Worm (Caenorhabditis elegans) whole organism, L3 larva: ENCODE results near the gene C44H4.6.

Source experiments
- ceh-82 ChIP-seq: fragments of 150-350 bp; optimal IDR thresholded peaks from 2 replicates; lab custom pipeline; 2014; ENCODE audit warnings: missing biosample characterization, missing genetic modification characterization
- fkh-2 ChIP-seq: fragments of 150-350 bp; optimal IDR thresholded peaks from 2 replicates; lab custom pipeline; 2014; ENCODE audit warnings: missing biosample characterization, missing genetic modification reagents, missing genetic modification characterization
- fos-1 ChIP-seq: fragments of 150-350 bp; optimal IDR thresholded peaks from 2 replicates; lab custom pipeline; 2014; ENCODE audit warnings: missing biosample characterization, missing genetic modification characterization
- mdl-1 ChIP-seq: fragments of 150-350 bp; optimal IDR thresholded peaks from 2 replicates; lab custom pipeline; 2014; ENCODE audit warnings: missing biosample characterization, missing genetic modification characterization
- mml-1 ChIP-seq: fragments of 150-350 bp; sonication (generic microtip); optimal IDR thresholded peaks from 3 replicates; lab custom pipeline; 2014; ENCODE audit warnings: missing biosample characterization, missing genetic modification characterization
- nhr-237 ChIP-seq: fragments of 150-350 bp; optimal IDR thresholded peaks from 2 replicates; lab custom pipeline; 2014; ENCODE audit warnings: missing biosample characterization, missing genetic modification characterization
- nhr-76 ChIP-seq: fragments of 150-350 bp; sonication (generic microtip); optimal IDR thresholded peaks from 5 replicates; lab custom pipeline; 2014; ENCODE audit warnings: missing biosample characterization, missing genetic modification characterization
- sea-2 ChIP-seq: fragments of 150-350 bp; sonication (generic microtip); optimal IDR thresholded peaks from 4 replicates; lab custom pipeline; 2014; ENCODE audit warnings: missing biosample characterization, missing genetic modification reagents, missing genetic modification characterization
- snpc-4 ChIP-seq: fragments of 150-350 bp; optimal IDR thresholded peaks from 2 replicates; lab custom pipeline; 2014; ENCODE audit warnings: missing biosample characterization, missing genetic modification characterization
- tbx-2 ChIP-seq: sonication (generic microtip); optimal IDR thresholded peaks from 2 replicates; lab custom pipeline; 2016; ENCODE audit warnings: mild to moderate bottlenecking, missing genetic modification characterization, missing compliant biosample characterization
- ztf-11 ChIP-seq: fragments of 150-350 bp; optimal IDR thresholded peaks from 2 replicates; lab custom pipeline; 2014; ENCODE audit warnings: missing biosample characterization, missing genetic modification characterization

- TF ChIP-seq snpc-4 (no peak), fkh-2 (tag; lab: Kevin White, UChicago) (no peak), ztf-11 (tag; lab: Kevin White, UChicago) (no peak), tbx-2 (tag; lab: Kevin White, UChicago) (no peak), sea-2 (GFP tag; lab: Kevin White, UChicago) (no peak), mml-1 (tag; lab: Kevin White, UChicago) (no peak), mdl-1 (no peak), nhr-76 (tag; lab: Kevin White, UChicago) (no peak), ceh-82 (no peak), nhr-237 (tag; lab: Kevin White, UChicago) (no peak), fos-1 (no peak)
Measured at ce11 chrX:14581429-14581828, 17.7 kb downstream of the C44H4.6 start, which contains the start of gene sym-1.
